Worm (Caenorhabditis elegans): Measurements from ENCODE around the gene F31B12.3.

ce11 chrX:10851735-10852134, 31.3 kb upstream of the F31B12.3 start:
- TF ChIP-seq tab-1 (GFP tag; IDR thresholded peaks at IDR 0.05) (no peak), cog-1 (tag; optimal IDR thresholded peaks at IDR 0.05) (no peak)
